Fruit fly (Drosophila melanogaster) whole organism, prepupa: ENCODE results near the gene Ddc.

ENCODE experiments used
- CG11902 ChIP-seq: fragments of 200-800 bp; sonication (Bioruptor generic); optimal IDR thresholded peaks from 3 replicates; lab custom pipeline; 2016; ENCODE audit warnings: missing biosample characterization, missing genetic modification characterization
- CG15336 ChIP-seq: fragments of 200-800 bp; sonication (Bioruptor generic); IDR thresholded peaks from 2 replicates; pipeline ENCODE4 v1.3.6; 2022; ENCODE audit warnings: missing biosample characterization, missing genetic modification characterization
- CG34406 ChIP-seq: fragments of 200-800 bp; sonication (Bioruptor generic); optimal IDR thresholded peaks from 3 replicates; lab custom pipeline; 2016; ENCODE audit warnings: missing biosample characterization, missing genetic modification characterization
- CG6276 ChIP-seq: fragments of 200-800 bp; sonication (Bioruptor generic); optimal IDR thresholded peaks from 2 replicates; lab custom pipeline; 2017; ENCODE audit warnings: missing biosample characterization, mild to moderate bottlenecking, missing genetic modification characterization
- Gug ChIP-seq: fragments of 200-800 bp; sonication (Bioruptor generic); IDR thresholded peaks from 2 replicates; pipeline ENCODE4 v1.3.6; 2022; ENCODE audit warnings: missing biosample characterization, missing genetic modification characterization
- Hr39 ChIP-seq: fragments of 200-800 bp; sonication (Bioruptor generic); optimal IDR thresholded peaks from 2 replicates; lab custom pipeline; 2016; ENCODE audit warnings: missing biosample characterization, missing genetic modification characterization
- Lpt ChIP-seq: fragments of 200-800 bp; sonication (Bioruptor generic); optimal IDR thresholded peaks from 3 replicates; lab custom pipeline; 2016; ENCODE audit warnings: missing biosample characterization, missing genetic modification characterization
- Sox14 ChIP-seq: fragments of 200-800 bp; sonication (Bioruptor generic); optimal IDR thresholded peaks from 3 replicates; lab custom pipeline; 2016; ENCODE audit warnings: missing biosample characterization, missing genetic modification characterization
- achi ChIP-seq: fragments of 200-800 bp; sonication (Bioruptor generic); optimal IDR thresholded peaks from 3 replicates; lab custom pipeline; 2016; ENCODE audit warnings: missing biosample characterization, missing genetic modification characterization
- dsx ChIP-seq: fragments of 200-800 bp; optimal IDR thresholded peaks from 3 replicates; lab custom pipeline; 2019; ENCODE audit warnings: missing biosample characterization, mild to moderate bottlenecking, missing genetic modification characterization, moderate library complexity; ENCODE audit not compliant: poor library complexity, severe bottlenecking
- net ChIP-seq: fragments of 200-800 bp; sonication (Bioruptor generic); optimal IDR thresholded peaks from 3 replicates; lab custom pipeline; 2016; ENCODE audit warnings: missing biosample characterization, missing genetic modification characterization
- topi ChIP-seq: fragments of 200-800 bp; sonication (Bioruptor generic); optimal IDR thresholded peaks from 3 replicates; lab custom pipeline; 2016; ENCODE audit warnings: missing biosample characterization, missing genetic modification characterization

dm6 chr2L:19098668-19099067 lies 21.4 kb downstream of the Ddc start:
- TF ChIP-seq dsx (GFP tag; lab: Kevin White, UChicago) (no peak), CG11902 (GFP tag; lab: Kevin White, UChicago) (no peak), CG15336 (GFP tag; lab: Robert Waterston, UW) (no peak), CG6276 (GFP tag; lab: Kevin White, UChicago) (no peak), Gug (GFP tag; lab: Robert Waterston, UW) (no peak), achi (GFP tag; lab: Kevin White, UChicago) (no peak), net (GFP tag; lab: Kevin White, UChicago) (no peak), CG34406 (GFP tag; lab: Kevin White, UChicago) (no peak), Lpt (GFP tag; lab: Kevin White, UChicago) (no peak), Hr39 (GFP tag; lab: Kevin White, UChicago) (no peak), Sox14 (GFP tag; lab: Kevin White, UChicago) (no peak), topi (GFP tag; lab: Kevin White, UChicago) (no peak)
